Worm (Caenorhabditis elegans): ENCODE measurements around the gene col-139.

Gene col-139

DNA sequence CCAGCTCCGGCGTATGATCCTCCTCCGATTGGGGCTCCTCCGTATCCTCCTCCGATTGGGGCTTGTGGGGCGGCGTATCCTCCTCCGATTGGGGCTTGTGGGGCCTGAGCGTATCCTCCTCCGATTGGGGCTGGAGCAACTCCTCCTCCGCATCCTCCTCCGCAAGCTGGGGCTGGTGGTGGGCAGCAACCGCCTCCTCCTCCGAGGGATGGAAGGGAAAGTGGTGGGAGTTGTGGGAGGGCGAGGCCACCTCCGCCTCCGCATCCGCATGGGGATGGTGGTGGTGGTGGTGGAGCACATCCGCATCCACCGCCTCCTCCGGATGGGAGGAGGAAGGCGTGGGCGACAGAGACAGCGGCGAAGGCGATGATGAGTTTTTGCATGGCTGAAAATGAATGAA is 5.9 kb downstream of the col-139 start, which contains the start of gene F41F3.3 (continued):
- TF ChIP-seq fkh-10 (GFP tag; optimal IDR thresholded peaks at IDR 0.05) = no peak
- no peak for TF ChIP-seq dmd-6 (GFP tag; IDR thresholded peaks at IDR 0.05)
- TF ChIP-seq fos-1 (tag; optimal IDR thresholded peaks at IDR 0.05) = no peak
- TF ChIP-seq dpl-1 (GFP tag; optimal IDR thresholded peaks at IDR 0.05) = no peak
- no peak for TF ChIP-seq cey-2 (tag; optimal IDR thresholded peaks at IDR 0.05; ENCODE audit: borderline replicate concordance, insufficient read depth)
- TF ChIP-seq lin-1 (GFP tag; IDR thresholded peaks at IDR 0.05) = no peak
- peak; percentile 62 for TF ChIP-seq aha-1 (tag)
- peak; percentile 12 for TF ChIP-seq mxl-3 (GFP tag; optimal IDR thresholded peaks at IDR 0.05)
- no peak for TF ChIP-seq daf-8 (GFP tag; IDR thresholded peaks at IDR 0.05)
- TF ChIP-seq unc-39 (tag; optimal IDR thresholded peaks at IDR 0.05) = no peak
- TF ChIP-seq R02D3.7 (tag; optimal IDR thresholded peaks at IDR 0.05) = no peak
- no peak for TF ChIP-seq dmd-9 (GFP tag; IDR thresholded peaks at IDR 0.05)
- no peak for TF ChIP-seq lin-39 (tag; optimal IDR thresholded peaks at IDR 0.05)
- no peak for TF ChIP-seq tag-97 (GFP tag; IDR thresholded peaks at IDR 0.05)

DNA sequence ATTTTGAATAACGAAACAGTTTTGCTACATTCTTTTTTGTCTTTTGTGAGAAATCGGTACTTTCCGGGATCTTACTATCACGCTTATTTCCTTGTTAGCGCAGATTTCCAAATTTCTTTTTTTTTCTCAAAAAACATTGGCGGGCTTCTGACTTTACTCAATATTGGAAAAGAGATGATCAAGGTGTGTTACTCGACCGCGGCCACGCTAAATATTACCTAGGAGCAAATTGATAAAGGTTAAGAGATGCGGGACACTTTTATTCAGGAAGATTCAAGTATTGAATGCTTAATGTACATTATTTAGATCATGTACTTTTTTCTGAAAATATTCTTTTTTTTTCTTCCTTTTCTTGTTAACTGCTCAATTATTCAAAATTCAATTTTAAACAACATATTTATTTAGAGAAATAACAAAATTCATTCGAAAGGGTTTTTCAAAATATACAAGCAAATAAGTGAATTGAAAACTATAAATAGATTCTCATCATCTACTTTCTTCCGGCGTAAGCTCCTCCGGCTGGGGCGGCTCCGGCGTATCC is 6.4 kb downstream of the col-139 start:
- TF ChIP-seq snpc-1.2 (GFP tag; IDR thresholded peaks at IDR 0.05) (peak; percentile 12; the same call in 1 of the 2 replicates), nhr-48 (tag; optimal IDR thresholded peaks at IDR 0.05) (peak; percentile 38), lir-3 (tag; optimal IDR thresholded peaks at IDR 0.05) (no peak), nhr-102 (tag; optimal IDR thresholded peaks at IDR 0.05) (peak; percentile 30), ama-1 (optimal IDR thresholded peaks at IDR 0.05) (peak; percentile 91), spr-1 (tag; optimal IDR thresholded peaks at IDR 0.05) (peak; percentile 28), sdz-12 (GFP tag; optimal IDR thresholded peaks at IDR 0.05) (no peak), T26A8.4 (GFP tag; IDR thresholded peaks at IDR 0.05) (peak; percentile 82; the same call in 1 of the 2 replicates), mes-2 (tag; optimal IDR thresholded peaks at IDR 0.05; ENCODE audit: poor library complexity, severe bottlenecking) (peak; percentile 40)

DNA sequence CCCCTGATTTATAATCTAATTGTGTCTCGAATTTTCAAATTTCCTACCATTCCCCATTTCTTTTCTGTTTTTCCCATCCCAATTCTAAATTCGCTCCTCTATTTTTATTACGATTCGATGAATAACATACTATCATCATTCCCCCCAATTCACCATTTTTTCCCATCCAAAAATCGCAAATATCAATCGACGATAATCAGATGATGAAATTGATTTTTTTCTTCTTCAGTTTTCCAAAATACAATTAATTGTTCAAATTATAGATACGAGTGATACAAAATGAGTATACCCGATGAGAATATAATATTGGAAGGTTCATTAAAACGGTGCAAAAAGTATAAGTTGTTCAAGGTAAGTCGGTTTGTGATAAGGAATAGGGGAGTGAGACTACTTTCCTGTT is 11.1 kb downstream of the col-139 start, which contains the start of gene soc-1:
Gene soc-1, plus strand, starts transcription at position 262 of the 400 bp plus-strand sequence.
- TF ChIP-seq tra-1 (GFP tag; IDR thresholded peaks at IDR 0.05) = no peak
- TF ChIP-seq dve-1 (tag; optimal IDR thresholded peaks at IDR 0.05; ENCODE audit: insufficient read depth) = peak; percentile 8
- peak; percentile 76 for TF ChIP-seq ztf-7 (tag; optimal IDR thresholded peaks at IDR 0.05)
- TF ChIP-seq aha-1 (tag) = no peak

DNA sequence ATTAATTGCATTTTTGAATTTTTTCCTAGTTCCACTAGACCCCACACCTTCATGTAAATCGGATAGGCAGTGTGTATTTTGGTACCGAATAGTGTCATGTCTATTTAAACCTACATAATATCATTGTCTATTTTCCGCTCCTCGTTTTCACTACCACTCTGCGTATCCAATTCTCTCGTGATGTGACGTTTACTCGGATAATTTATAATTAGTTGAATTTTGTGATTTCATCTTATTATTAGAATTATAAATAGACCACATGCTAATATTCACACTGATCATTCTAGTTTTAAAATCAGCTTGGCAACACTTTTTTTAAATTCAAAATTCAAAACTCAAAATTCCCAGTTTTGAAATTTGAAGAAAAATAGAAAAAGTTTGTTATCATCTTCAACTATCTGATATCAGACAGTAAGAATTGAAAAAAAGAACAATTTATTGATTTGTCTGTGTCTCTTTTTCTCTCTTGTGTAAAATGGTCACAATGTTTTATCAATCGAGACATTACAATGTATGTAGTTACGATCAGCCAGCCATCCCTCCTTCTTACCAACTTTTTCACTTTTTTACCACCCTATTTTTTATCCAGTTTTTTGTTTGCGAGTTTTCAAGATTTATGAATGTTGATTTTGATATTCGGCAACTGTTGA is 13.1 kb downstream of the col-139 start:
- TF ChIP-seq tag-97 (GFP tag; IDR thresholded peaks at IDR 0.05) (no peak), snpc-4 (tag; optimal IDR thresholded peaks at IDR 0.05) (no peak), gei-8 (GFP tag; optimal IDR thresholded peaks at IDR 0.05) (no peak), pqm-1 (tag; optimal IDR thresholded peaks at IDR 0.05) (peak; percentile 49), ctbp-1 (GFP tag; IDR thresholded peaks at IDR 0.05) (no peak), lin-29 (GFP tag; IDR thresholded peaks at IDR 0.05) (no peak), nhr-10 (tag; optimal IDR thresholded peaks at IDR 0.05) (no peak), ceh-20 (GFP tag; IDR thresholded peaks at IDR 0.05) (no peak), dve-1 (tag; optimal IDR thresholded peaks at IDR 0.05; ENCODE audit: insufficient read depth) (peak; percentile 64), hlh-11 (tag; optimal IDR thresholded peaks at IDR 0.05) (peak; percentile 14), mep-1 (tag; optimal IDR thresholded peaks at IDR 0.05) (peak; percentile 23), lin-38 (GFP tag; IDR thresholded peaks at IDR 0.05) (no peak), nhr-28 (tag; optimal IDR thresholded peaks at IDR 0.05) (peak; percentile 63), nhr-25 (tag; optimal IDR thresholded peaks at IDR 0.05; ENCODE audit: borderline replicate concordance, insufficient read depth) (no peak), daf-16 (GFP tag; optimal IDR thresholded peaks at IDR 0.05) (no peak), daf-16 (tag; optimal IDR thresholded peaks at IDR 0.05) (peak; percentile 69), rbr-2 (tag; optimal IDR thresholded peaks at IDR 0.05) (no peak), zfp-2 (tag; optimal IDR thresholded peaks at IDR 0.05) (no peak), hlh-30 (tag; optimal IDR thresholded peaks at IDR 0.05; ENCODE audit: insufficient read depth) (peak; percentile 58)

All from whole organism, L4 larva.